Worm (Caenorhabditis elegans): ENCODE data around the gene C52G5.2.

C52G5.2 gene

DNA sequence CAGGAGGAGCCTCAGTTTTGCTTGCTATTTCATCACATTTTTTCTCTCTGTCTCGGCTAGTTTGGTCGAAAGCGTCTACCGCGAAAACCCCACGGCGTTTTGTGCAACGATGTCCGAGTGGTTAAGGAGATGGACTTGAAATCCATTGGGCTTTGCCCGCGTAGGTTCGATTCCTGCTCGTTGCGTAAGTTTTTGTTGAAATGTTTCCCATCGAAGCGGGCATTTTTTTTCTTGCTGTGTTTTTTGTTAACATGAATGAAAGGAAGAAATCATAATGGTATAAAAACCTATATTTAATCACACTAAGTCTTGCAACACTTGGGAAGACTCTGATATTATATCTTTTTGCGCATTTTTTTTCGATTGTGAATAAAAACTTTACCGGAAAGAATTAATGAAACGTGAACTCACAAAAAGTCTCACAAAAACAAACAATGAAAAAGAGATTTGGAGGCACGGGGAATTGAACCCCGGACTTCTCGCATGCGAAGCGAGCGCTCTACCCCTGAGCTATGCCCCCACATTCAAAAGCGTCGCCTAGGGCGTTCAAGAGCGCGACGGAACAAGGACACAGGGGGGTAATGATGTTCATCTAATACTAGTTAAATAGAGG, 46.8 kb downstream of the C52G5.2 start (continued):
- TF ChIP-seq ceh-31 (tag; optimal IDR thresholded peaks at IDR 0.05) (peak; percentile 53), unc-3 (GFP tag; conservative IDR thresholded peaks at IDR 0.05) (peak; percentile 63), unc-3 (tag; optimal IDR thresholded peaks at IDR 0.05) (peak; percentile 64), ahr-1 (tag; optimal IDR thresholded peaks at IDR 0.05) (peak; percentile 59), hlh-15 (tag; optimal IDR thresholded peaks at IDR 0.05) (peak; percentile 14), F13H6.1 (tag; optimal IDR thresholded peaks at IDR 0.05) (peak; percentile 61), odd-2 (tag; optimal IDR thresholded peaks at IDR 0.05) (no peak), ceh-19 (GFP tag; optimal IDR thresholded peaks at IDR 0.05) (peak; percentile 88), pax-1 (tag; optimal IDR thresholded peaks at IDR 0.05) (no peak), ztf-16 (tag; optimal IDR thresholded peaks at IDR 0.05) (peak; percentile 72), K02D7.2 (tag; optimal IDR thresholded peaks at IDR 0.05) (peak; percentile 75), unc-42 (tag; optimal IDR thresholded peaks at IDR 0.05) (no peak), elt-2 (tag; optimal IDR thresholded peaks at IDR 0.05) (peak; percentile 84), K09A11.1 (tag; optimal IDR thresholded peaks at IDR 0.05; ENCODE audit: insufficient read depth) (peak; percentile 56), pros-1 (tag; optimal IDR thresholded peaks at IDR 0.05) (no peak), ref-2 (tag; optimal IDR thresholded peaks at IDR 0.05) (peak; percentile 81), ceh-48 (tag; optimal IDR thresholded peaks at IDR 0.05) (peak; percentile 50), pat-9 (tag; optimal IDR thresholded peaks at IDR 0.05) (peak; percentile 73), zip-5 (tag; optimal IDR thresholded peaks at IDR 0.05) (peak; percentile 57), syd-9 (tag; optimal IDR thresholded peaks at IDR 0.05) (peak; percentile 84), C08G9.2 (tag; optimal IDR thresholded peaks at IDR 0.05) (peak; percentile 53), lin-11 (tag; optimal IDR thresholded peaks at IDR 0.05) (peak; percentile 69), sox-4 (tag; optimal IDR thresholded peaks at IDR 0.05) (peak; percentile 74), ceh-6 (GFP tag; optimal IDR thresholded peaks at IDR 0.05) (peak; percentile 50), npax-4 (tag; optimal IDR thresholded peaks at IDR 0.05) (peak; percentile 73), ceh-18 (tag; optimal IDR thresholded peaks at IDR 0.05) (peak; percentile 38), che-1 (tag; optimal IDR thresholded peaks at IDR 0.05) (peak; percentile 84), nhr-11 (tag; optimal IDR thresholded peaks at IDR 0.05) (no peak), elt-4 (tag; optimal IDR thresholded peaks at IDR 0.05) (no peak), rnt-1 (tag; optimal IDR thresholded peaks at IDR 0.05) (peak; percentile 52), pag-3 (tag; optimal IDR thresholded peaks at IDR 0.05; ENCODE audit: borderline replicate concordance) (no peak), hlh-30 (tag; optimal IDR thresholded peaks at IDR 0.05; ENCODE audit: insufficient read depth) (no peak), ceh-45 (GFP tag; IDR thresholded peaks at IDR 0.05) (no peak), ceh-30 (tag; optimal IDR thresholded peaks at IDR 0.05) (no peak), C38D4.7 (GFP tag; optimal IDR thresholded peaks at IDR 0.05) (peak; percentile 78), ceh-9 (tag; optimal IDR thresholded peaks at IDR 0.05) (no peak), madf-2 (tag; optimal IDR thresholded peaks at IDR 0.05) (peak; percentile 64), gmeb-2 (tag; optimal IDR thresholded peaks at IDR 0.05) (peak; percentile 76), ets-4 (tag; optimal IDR thresholded peaks at IDR 0.05) (peak; percentile 67), sox-2 (GFP tag; IDR thresholded peaks at IDR 0.05) (peak; percentile 85), sdc-2 (tag; optimal IDR thresholded peaks at IDR 0.05) (peak; percentile 85)

Measured in whole organism, late embryonic.